Worm (Caenorhabditis elegans) whole organism, L2 larva: ENCODE measurements around the gene tre-5.
A peak's percentile ranks its signal among the peaks of the same experiment; 100 is the strongest.

Experiments used
- C34F6.9 ChIP-seq: fragments of 150-350 bp; optimal IDR thresholded peaks from 2 replicates; lab custom pipeline; 2014; ENCODE audit warnings: missing biosample characterization, missing genetic modification characterization
- F13H6.1 ChIP-seq: sonication (generic microtip); optimal IDR thresholded peaks from 2 replicates; lab custom pipeline; 2016; ENCODE audit warnings: missing genetic modification characterization, missing compliant biosample characterization
- Y55F3AM.14 ChIP-seq: fragments of 200-800 bp; sonication (Bioruptor generic); optimal IDR thresholded peaks from 2 replicates; lab custom pipeline; 2018; ENCODE audit warnings: mild to moderate bottlenecking, missing genetic modification characterization, missing compliant biosample characterization
- alr-1 ChIP-seq: fragments of 150-350 bp; optimal IDR thresholded peaks from 2 replicates; lab custom pipeline; 2014; ENCODE audit warnings: missing biosample characterization, missing genetic modification characterization
- ama-1 ChIP-seq: fragments of 150-350 bp; optimal IDR thresholded peaks from 2 replicates; lab custom pipeline; 2018; ENCODE audit warnings: inconsistent platforms
- blmp-1 ChIP-seq: sonication (generic microtip); optimal IDR thresholded peaks from 2 replicates; lab custom pipeline; 2017; ENCODE audit warnings: missing genetic modification characterization, mild to moderate bottlenecking, missing compliant biosample characterization, antibody characterized with exemption, moderate library complexity; ENCODE audit not compliant: insufficient read depth
- ceh-82 ChIP-seq: fragments of 150-350 bp; optimal IDR thresholded peaks from 2 replicates; lab custom pipeline; 2014; ENCODE audit warnings: missing biosample characterization, missing genetic modification characterization
- crh-2 ChIP-seq: sonication (generic microtip); optimal IDR thresholded peaks from 2 replicates; lab custom pipeline; 2017; ENCODE audit warnings: missing biosample characterization, missing genetic modification characterization
- dmd-4 ChIP-seq: sonication (generic microtip); optimal IDR thresholded peaks from 2 replicates; lab custom pipeline; 2017; ENCODE audit warnings: missing biosample characterization, missing genetic modification characterization
- egl-27 ChIP-seq: sonication (generic microtip); optimal IDR thresholded peaks from 3 replicates; lab custom pipeline; 2017; ENCODE audit warnings: missing biosample characterization, missing genetic modification reagents, missing genetic modification characterization
- elt-1 ChIP-seq: fragments of 150-350 bp; optimal IDR thresholded peaks from 2 replicates; lab custom pipeline; 2014; ENCODE audit warnings: missing biosample characterization, missing genetic modification characterization
- fos-1 ChIP-seq: fragments of 150-350 bp; optimal IDR thresholded peaks from 2 replicates; lab custom pipeline; 2014; ENCODE audit warnings: missing biosample characterization, missing genetic modification characterization
- gmeb-1 ChIP-seq: fragments of 150-350 bp; optimal IDR thresholded peaks from 2 replicates; lab custom pipeline; 2014; ENCODE audit warnings: missing biosample characterization, missing genetic modification characterization
- lin-11 ChIP-seq: fragments of 150-350 bp; sonication (generic microtip); optimal IDR thresholded peaks from 2 replicates; lab custom pipeline; 2014; ENCODE audit warnings: missing biosample characterization, missing genetic modification characterization, inconsistent platforms, mixed read lengths
- lin-13 ChIP-seq: fragments of 150-350 bp; optimal IDR thresholded peaks from 2 replicates; lab custom pipeline; 2014; ENCODE audit warnings: missing biosample characterization, missing genetic modification reagents, missing genetic modification characterization
- lin-39 ChIP-seq: fragments of 150-350 bp; optimal IDR thresholded peaks from 2 replicates; lab custom pipeline; 2014; ENCODE audit warnings: missing biosample characterization, missing genetic modification reagents, missing genetic modification characterization
- lsy-2 ChIP-seq, 2 experiments: fragments of 150-350 bp in 1 of 2; sonication (generic microtip) in 1 of 2; optimal IDR thresholded peaks; 2 replicates each; lab custom pipeline; 2014 to 2017; ENCODE audit warnings: missing biosample characterization in 2 of 2, missing genetic modification characterization in 2 of 2
- nhr-10 ChIP-seq: sonication (generic microtip); optimal IDR thresholded peaks from 2 replicates; lab custom pipeline; 2017; ENCODE audit warnings: missing biosample characterization, missing genetic modification characterization
- nhr-12 ChIP-seq: fragments of 150-350 bp; optimal IDR thresholded peaks from 2 replicates; lab custom pipeline; 2014; ENCODE audit warnings: missing biosample characterization, missing genetic modification characterization
- nhr-129 ChIP-seq: fragments of 150-350 bp; optimal IDR thresholded peaks from 2 replicates; lab custom pipeline; 2014; ENCODE audit warnings: missing biosample characterization, missing genetic modification characterization
- nhr-237 ChIP-seq: fragments of 150-350 bp; optimal IDR thresholded peaks from 2 replicates; lab custom pipeline; 2014; ENCODE audit warnings: missing biosample characterization, missing genetic modification characterization
- nhr-25 ChIP-seq: fragments of 150-350 bp; sonication (generic microtip); optimal IDR thresholded peaks from 3 replicates; lab custom pipeline; 2014; ENCODE audit warnings: missing biosample characterization, missing genetic modification characterization
- nhr-6 ChIP-seq: fragments of 150-350 bp; optimal IDR thresholded peaks from 2 replicates; lab custom pipeline; 2014; ENCODE audit warnings: missing biosample characterization, missing genetic modification characterization
- nhr-77 ChIP-seq: fragments of 150-350 bp; optimal IDR thresholded peaks from 2 replicates; lab custom pipeline; 2014; ENCODE audit warnings: missing biosample characterization, missing genetic modification characterization
- sma-3 ChIP-seq: sonication (generic microtip); optimal IDR thresholded peaks from 2 replicates; lab custom pipeline; 2016; ENCODE audit warnings: missing genetic modification reagents, missing genetic modification characterization, missing compliant biosample characterization
- unc-55 ChIP-seq: fragments of 150-350 bp; sonication (generic microtip); optimal IDR thresholded peaks from 3 replicates; lab custom pipeline; 2014; ENCODE audit warnings: missing biosample characterization, missing genetic modification reagents, missing genetic modification characterization
- zag-1 ChIP-seq: fragments of 150-350 bp; optimal IDR thresholded peaks from 2 replicates; lab custom pipeline; 2014; ENCODE audit warnings: missing biosample characterization, missing genetic modification characterization
- ztf-11 ChIP-seq: sonication (generic microtip); optimal IDR thresholded peaks from 2 replicates; lab custom pipeline; 2017; ENCODE audit warnings: missing biosample characterization, missing genetic modification characterization
- ztf-4 ChIP-seq: fragments of 150-350 bp; optimal IDR thresholded peaks from 2 replicates; lab custom pipeline; 2014; ENCODE audit warnings: missing biosample characterization, missing genetic modification characterization

The tre-5 gene

DNA sequence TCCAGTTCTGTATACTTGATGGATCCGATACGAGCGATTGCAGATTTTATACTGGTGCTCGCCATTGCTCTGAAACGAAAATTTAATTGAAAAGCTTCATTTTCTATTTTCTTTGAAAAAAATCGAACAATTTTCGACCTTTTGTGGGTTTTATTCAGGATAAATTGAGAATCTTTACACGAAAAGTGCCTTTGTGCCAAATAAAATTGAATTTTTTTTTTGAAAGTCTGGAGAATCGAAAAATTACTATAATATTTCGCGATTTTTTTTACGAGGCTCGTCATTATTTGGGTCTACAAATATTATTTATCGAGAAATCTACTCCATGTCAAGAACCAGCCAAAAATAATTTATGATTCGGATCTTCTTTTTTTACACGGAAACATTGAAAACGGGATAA is 13.2 kb downstream of the tre-5 start, which contains the start of gene F23F1.10:
F23F1.10 (minus strand) TSS at position 69 of the 400 bp plus-strand sequence.
- no peak for TF ChIP-seq nhr-77 (tag; lab: Kevin White, UChicago)
- TF ChIP-seq F13H6.1 (tag; lab: Kevin White, UChicago) = no peak
- TF ChIP-seq nhr-10 (tag; lab: Kevin White, UChicago) = no peak
- TF ChIP-seq ztf-4 (tag; lab: Kevin White, UChicago) = no peak
- TF ChIP-seq alr-1 (tag; lab: Kevin White, UChicago) = no peak
- TF ChIP-seq ama-1 (lab: Kevin White, UChicago) = no peak
- TF ChIP-seq sma-3 (GFP tag; lab: Kevin White, UChicago) = no peak
- no peak for TF ChIP-seq Y55F3AM.14 (GFP tag; lab: Kevin White, UChicago)
- no peak for TF ChIP-seq egl-27 (tag; lab: Kevin White, UChicago)

DNA sequence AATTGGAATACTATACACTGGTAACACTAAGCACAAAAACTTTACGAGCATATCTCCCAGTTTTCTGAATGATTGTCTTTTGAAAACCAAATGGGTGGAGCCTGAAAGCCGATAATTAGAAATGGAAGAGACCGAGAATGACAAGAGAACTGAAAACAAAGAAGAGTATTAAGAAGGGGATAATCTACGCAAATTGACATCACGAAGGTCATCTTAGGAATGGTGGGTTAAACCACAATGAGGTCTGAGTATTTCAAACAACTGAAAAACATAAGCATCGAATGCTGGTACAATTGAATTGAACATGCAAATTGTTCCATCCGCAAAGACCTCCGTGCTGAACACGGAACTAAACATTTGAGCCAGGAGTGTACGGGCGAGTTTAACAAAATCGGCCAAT is 15.7 kb downstream of the tre-5 start, which contains the start of gene spp-24:
spp-24 (minus strand) TSS at position 101 of the 400 bp plus-strand sequence.
- TF ChIP-seq gmeb-1 = no peak
- TF ChIP-seq, all 48 proteins: peak for 0

DNA sequence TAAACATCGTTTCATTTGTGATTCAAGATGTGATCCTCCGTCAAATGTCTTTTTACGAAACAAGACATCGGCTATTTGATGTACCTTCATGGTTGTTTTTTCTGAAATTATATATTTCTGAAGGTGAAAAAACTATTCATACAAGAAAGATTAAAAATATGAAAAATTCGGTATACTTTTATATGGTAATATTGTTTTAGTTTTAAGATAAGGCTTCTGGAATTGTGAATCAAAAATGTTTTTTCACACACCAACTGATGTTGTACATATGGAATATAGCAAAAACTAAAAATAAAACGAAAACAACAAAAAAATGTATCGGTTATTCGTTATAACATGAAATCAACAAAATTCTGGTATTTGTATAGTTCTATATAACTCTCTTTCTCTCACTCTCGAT is 17.9 kb downstream of the tre-5 start, which contains the start of gene F23F1.6:
F23F1.6 (minus strand) TSS at position 101 of the 400 bp plus-strand sequence.
- TF ChIP-seq zag-1 (tag; lab: Kevin White, UChicago) (no peak), elt-1 (tag; lab: Kevin White, UChicago) (no peak), fos-1 (tag; lab: Kevin White, UChicago) (no peak)

DNA sequence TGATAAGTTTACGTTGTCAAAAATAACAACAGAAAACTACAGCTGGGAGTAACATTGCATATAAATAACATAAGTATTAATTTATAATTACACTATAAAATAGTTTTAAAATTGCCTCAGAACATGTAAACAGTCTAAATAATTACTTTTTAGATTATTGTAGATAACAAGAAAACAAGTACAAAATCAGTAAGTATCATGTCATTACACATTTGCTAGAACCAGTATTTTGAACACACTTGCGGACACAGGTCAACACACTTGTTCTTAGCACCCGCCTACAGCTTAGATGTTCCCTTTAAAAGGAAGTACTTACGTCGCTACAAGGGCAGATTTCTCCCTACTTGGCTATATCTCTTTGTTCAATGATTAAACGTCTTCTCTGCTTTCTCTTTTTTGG is 21.2 kb downstream of the tre-5 start, which contains the start of gene F23F1.2:
F23F1.2 (plus strand) TSS at position 301 of the 400 bp plus-strand sequence.
- no peak for TF ChIP-seq egl-27 (tag; lab: Kevin White, UChicago)
- no peak for TF ChIP-seq dmd-4 (tag; lab: Kevin White, UChicago)
- no peak for TF ChIP-seq fos-1 (tag; lab: Kevin White, UChicago)
- no peak for TF ChIP-seq unc-55
- no peak for TF ChIP-seq nhr-237

DNA sequence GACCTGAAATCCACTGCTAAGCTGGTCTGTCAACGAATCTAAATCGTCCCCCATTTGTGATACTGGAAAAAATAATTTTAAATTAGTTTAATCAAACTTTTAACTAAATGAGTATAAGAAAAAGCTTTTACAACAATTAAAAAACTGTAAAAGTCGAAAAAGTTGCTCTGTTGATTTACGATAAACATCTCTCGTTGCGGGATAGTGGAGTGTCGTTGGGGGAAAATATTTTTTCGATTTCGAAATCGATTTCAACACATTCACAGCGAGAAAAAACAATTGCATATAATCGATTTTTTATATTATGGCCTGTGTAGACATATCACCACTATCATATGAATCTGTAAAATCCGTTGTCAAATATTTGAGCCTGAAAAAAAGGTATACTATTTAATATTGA is 23.6 kb downstream of the tre-5 start, which contains the start of the genes F23F1.5 and fbxc-54:
F23F1.5 (minus strand) TSS at position 64 of the 400 bp plus-strand sequence.
fbxc-54 (plus strand) TSS at position 199 of the 400 bp plus-strand sequence.
- TF ChIP-seq ztf-4 (tag; lab: Kevin White, UChicago) (no peak), F13H6.1 (tag; lab: Kevin White, UChicago) (no peak), nhr-12 (tag; lab: Kevin White, UChicago) (no peak), elt-1 (tag; lab: Kevin White, UChicago) (no peak), unc-55 (peak; percentile 80), fos-1 (tag; lab: Kevin White, UChicago) (no peak), C34F6.9 (tag; lab: Kevin White, UChicago) (peak; percentile 49), crh-2 (tag; lab: Kevin White, UChicago) (peak; percentile 15), nhr-129 (peak; percentile 19), dmd-4 (tag; lab: Kevin White, UChicago) (no peak), nhr-10 (tag; lab: Kevin White, UChicago) (no peak), nhr-6 (tag; lab: Kevin White, UChicago) (peak; percentile 88), lin-11 (tag; lab: Kevin White, UChicago) (no peak), lsy-2 (tag; optimal IDR thresholded peaks at IDR 0.05; lab: Kevin White, UChicago) (peak in 1 of 2 experiments; percentile 54)

DNA sequence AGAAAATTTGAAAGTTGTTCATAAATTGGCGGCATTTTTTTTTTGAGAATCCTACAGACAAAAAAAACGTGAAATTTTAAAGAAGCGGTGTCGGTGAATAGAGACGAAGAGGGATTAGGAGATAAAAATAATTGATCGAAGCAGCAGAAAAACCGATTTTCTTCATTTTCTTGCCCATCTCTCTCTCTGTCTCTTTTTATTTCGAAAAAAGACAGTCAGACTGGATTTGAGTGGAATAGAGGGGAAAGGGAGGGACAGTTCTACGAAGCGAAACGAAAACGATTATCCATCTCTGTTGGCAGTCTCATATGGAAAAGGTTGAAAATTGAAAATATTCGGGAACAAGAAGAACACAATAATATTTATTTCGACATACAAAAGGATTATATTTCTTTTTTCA is 25.5 kb downstream of the tre-5 start:
- TF ChIP-seq nhr-12 (tag; lab: Kevin White, UChicago) = no peak
- TF ChIP-seq nhr-6 (tag; lab: Kevin White, UChicago) = peak; percentile 91

DNA sequence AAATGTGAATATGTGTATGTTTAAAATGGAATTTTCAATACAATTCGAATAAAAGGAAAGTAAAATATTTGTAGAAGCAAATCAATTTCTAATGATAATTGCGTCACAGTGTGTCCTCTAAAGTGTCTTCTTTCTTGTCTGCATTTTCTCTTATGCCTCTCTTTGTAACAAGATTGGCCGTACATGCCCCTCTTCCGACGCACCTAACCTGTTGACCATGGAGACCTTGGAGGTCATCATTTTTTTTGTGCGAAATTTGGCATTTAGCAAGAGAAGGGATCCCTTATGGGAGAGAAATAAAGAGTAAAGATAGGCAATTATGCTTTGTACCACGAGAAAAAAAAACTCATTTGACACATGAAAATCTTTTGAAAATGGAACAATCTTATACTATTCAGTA is 26.8 kb downstream of the tre-5 start, which contains the start of gene F23F1.4:
F23F1.4 (minus strand) TSS at position 141 of the 400 bp plus-strand sequence.
- no peak for TF ChIP-seq ceh-82 (tag; lab: Kevin White, UChicago)
- no peak for TF ChIP-seq gmeb-1
- TF ChIP-seq ztf-11 = no peak
- TF ChIP-seq nhr-6 (tag; lab: Kevin White, UChicago) = peak; percentile 85
- no peak for TF ChIP-seq lin-39
- TF ChIP-seq lin-13 (GFP tag; lab: Kevin White, UChicago) = no peak
- TF ChIP-seq blmp-1 (tag; lab: Kevin White, UChicago) = no peak
- TF ChIP-seq nhr-12 (tag; lab: Kevin White, UChicago) = no peak
- no peak for TF ChIP-seq nhr-10 (tag; lab: Kevin White, UChicago)
- peak; percentile 53 for TF ChIP-seq nhr-25 (tag; lab: Kevin White, UChicago)
